Worm (Caenorhabditis elegans): ENCODE data around the gene H06I04.6.

DNA sequence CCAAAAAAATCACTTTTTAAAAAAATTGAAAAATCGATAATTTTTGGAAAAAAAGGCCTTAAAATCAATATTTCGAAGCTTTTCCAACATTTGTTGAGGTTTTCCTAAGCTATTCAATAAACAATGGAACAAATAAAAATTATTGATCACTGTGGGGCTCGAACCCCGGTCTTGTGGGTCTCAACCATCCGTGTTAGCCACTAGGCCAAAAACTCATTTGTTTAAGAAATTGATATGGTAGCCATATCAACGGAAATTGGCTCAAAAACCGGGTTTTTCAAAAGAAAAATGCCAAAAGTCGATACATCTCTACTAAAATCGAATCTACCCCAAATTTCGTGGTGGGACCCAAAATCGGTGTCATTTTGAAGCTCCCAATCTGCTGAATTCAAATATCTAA is 47.9 kb upstream of the H06I04.6 start:
- TF ChIP-seq T22C8.4 (GFP tag; IDR thresholded peaks at IDR 0.05) (no peak), ztf-23 (GFP tag; IDR thresholded peaks at IDR 0.05) (no peak), cog-1 (tag; optimal IDR thresholded peaks at IDR 0.05) (no peak), klf-2 (GFP tag; conservative IDR thresholded peaks at IDR 0.05) (no peak), tab-1 (GFP tag; IDR thresholded peaks at IDR 0.05) (no peak), flt-1 (GFP tag; IDR thresholded peaks at IDR 0.05) (no peak), ztf-29 (GFP tag; IDR thresholded peaks at IDR 0.05) (no peak)
